Fruit fly (Drosophila melanogaster): ENCODE measurements around the gene pix.
A peak's percentile ranks its signal among the peaks of the same experiment; 100 is the strongest.

Gene pix

DNA sequence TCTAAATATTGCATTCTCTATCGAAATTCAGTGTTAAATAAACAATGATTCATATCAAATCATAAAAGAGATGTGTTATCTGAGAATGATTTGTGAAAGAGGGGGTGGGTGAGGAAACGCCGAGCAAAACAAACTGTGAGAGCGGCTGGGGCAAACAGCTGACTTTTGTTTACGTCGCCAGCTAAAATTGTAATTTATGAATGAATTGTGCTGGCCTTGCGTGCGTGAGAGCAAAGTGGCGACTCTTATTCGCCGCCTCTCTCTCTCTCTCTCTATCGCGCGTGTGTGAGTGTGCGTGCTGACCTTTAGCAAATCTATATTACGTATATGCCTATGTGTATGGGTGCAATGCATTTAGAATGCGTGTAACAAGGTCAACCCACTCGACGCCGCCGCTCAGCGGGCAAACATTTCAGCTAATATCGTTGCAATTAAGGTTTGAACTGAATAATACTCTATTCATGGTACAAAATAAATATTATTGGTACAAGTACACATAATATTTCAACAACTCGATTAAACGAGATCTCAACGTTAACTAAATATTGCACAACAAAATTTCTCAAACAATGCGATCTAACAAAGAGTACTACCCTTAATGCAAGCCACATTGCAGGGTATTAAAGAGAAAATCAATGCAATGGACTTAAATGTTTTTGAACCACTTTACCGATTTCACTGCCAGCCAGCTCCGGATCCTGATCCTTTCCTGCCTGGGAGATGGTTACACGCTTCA is 4.3 kb upstream of the pix start:
- TF ChIP-seq eg (GFP tag; IDR thresholded peaks at IDR 0.05), result peak; percentile 82
- TF ChIP-seq Eip78C (GFP tag), result peak; percentile 60
- TF ChIP-seq CG6792 (GFP tag; optimal IDR thresholded peaks at IDR 0.05), result peak; percentile 18
- TF ChIP-seq CG32006 (GFP tag; optimal IDR thresholded peaks at IDR 0.05), result peak; percentile 66
- peak; percentile 46 for TF ChIP-seq acj6 (GFP tag; optimal IDR thresholded peaks at IDR 0.05)
- no peak for TF ChIP-seq dsx (GFP tag; optimal IDR thresholded peaks at IDR 0.05; ENCODE audit: poor library complexity, severe bottlenecking)
- peak; percentile 61 for TF ChIP-seq OdsH (GFP tag; optimal IDR thresholded peaks at IDR 0.05)
- TF ChIP-seq Ets96B (tag; optimal IDR thresholded peaks at IDR 0.05), result no peak
- peak; percentile 27 for TF ChIP-seq topi (GFP tag; optimal IDR thresholded peaks at IDR 0.05)
- TF ChIP-seq Eip93F (GFP tag; optimal IDR thresholded peaks at IDR 0.05), result no peak
- peak in 1 of 2 experiments; percentile 85 for TF ChIP-seq ss (GFP tag; optimal IDR thresholded peaks at IDR 0.05)
- TF ChIP-seq CG6163 (GFP tag; IDR thresholded peaks at IDR 0.05), result peak; percentile 60; the same call in 2 of the 3 replicates
- peak; percentile 70 for TF ChIP-seq Hr39 (GFP tag; optimal IDR thresholded peaks at IDR 0.05)
- peak; percentile 35 for TF ChIP-seq cyc (GFP tag; optimal IDR thresholded peaks at IDR 0.05)
- TF ChIP-seq Gug (GFP tag; IDR thresholded peaks at IDR 0.05), result peak; percentile 54; the same call in 1 of the 2 replicates
- TF ChIP-seq CG8119 (GFP tag; IDR thresholded peaks at IDR 0.05), result peak; percentile 72; the same call in 2 of the 3 replicates
- TF ChIP-seq CG11294 (GFP tag; IDR thresholded peaks at IDR 0.05), result peak; percentile 80; the same call in 1 of the 2 replicates
- TF ChIP-seq CG11762 (GFP tag; optimal IDR thresholded peaks at IDR 0.05; ENCODE audit: insufficient read depth), result no peak
- TF ChIP-seq CG3919 (GFP tag; optimal IDR thresholded peaks at IDR 0.05), result no peak
- no peak for TF ChIP-seq Sox15 (GFP tag; optimal IDR thresholded peaks at IDR 0.05)
- peak; percentile 86 for TF ChIP-seq CG15336 (GFP tag; IDR thresholded peaks at IDR 0.05)
- TF ChIP-seq fkh (GFP tag; optimal IDR thresholded peaks at IDR 0.05), result peak; percentile 67
- TF ChIP-seq lz (GFP tag; optimal IDR thresholded peaks at IDR 0.05), result peak; percentile 28
- TF ChIP-seq svp (GFP tag), result peak; percentile 81
- no peak for TF ChIP-seq spab (GFP tag; optimal IDR thresholded peaks at IDR 0.05)
- TF ChIP-seq CG8632 (GFP tag; optimal IDR thresholded peaks at IDR 0.05), result peak; percentile 6
- TF ChIP-seq CG10631 (GFP tag; optimal IDR thresholded peaks at IDR 0.05), result peak; percentile 28
- TF ChIP-seq CG8319 (GFP tag; optimal IDR thresholded peaks at IDR 0.05), result no peak
- peak; percentile 58 for TF ChIP-seq esn (GFP tag; optimal IDR thresholded peaks at IDR 0.05)
- TF ChIP-seq CG34406 (GFP tag; optimal IDR thresholded peaks at IDR 0.05), result peak; percentile 29
- TF ChIP-seq CG31627 (GFP tag; optimal IDR thresholded peaks at IDR 0.05), result peak; percentile 62
- TF ChIP-seq achi (GFP tag; optimal IDR thresholded peaks at IDR 0.05), result peak; percentile 22
- TF ChIP-seq Sox14 (GFP tag; optimal IDR thresholded peaks at IDR 0.05), result peak; percentile 40
- TF ChIP-seq Hr4 (GFP tag; optimal IDR thresholded peaks at IDR 0.05), result peak; percentile 71
- no peak for TF ChIP-seq CG3032 (tag; optimal IDR thresholded peaks at IDR 0.05)
- peak; percentile 63 for TF ChIP-seq net (GFP tag; optimal IDR thresholded peaks at IDR 0.05)

DNA sequence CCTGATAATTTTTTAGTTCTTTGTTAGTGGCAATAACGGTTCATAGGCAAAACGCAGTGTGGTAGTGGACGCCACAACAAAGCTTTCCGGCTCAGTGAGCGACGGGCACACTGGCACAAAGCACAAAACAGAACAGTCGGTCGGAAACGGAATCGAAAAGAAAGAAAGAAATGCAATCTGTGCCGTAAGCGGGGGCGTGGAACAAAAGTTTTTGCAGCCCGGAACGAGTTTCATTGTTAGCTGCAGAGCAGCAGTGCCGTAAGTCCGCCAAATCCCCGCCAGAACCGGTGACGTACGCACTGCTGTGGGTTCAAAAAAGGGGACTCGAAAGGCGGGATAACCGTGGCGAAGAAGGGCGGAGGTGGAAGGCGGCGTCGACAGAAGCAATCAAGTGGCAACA is 6.1 kb downstream of the pix start, which contains the start of gene CG5026:
Gene CG5026 (plus strand): TSS at position 92 of the 400 bp plus-strand sequence.
- TF ChIP-seq dac (GFP tag; optimal IDR thresholded peaks at IDR 0.05) (no peak), spab (GFP tag; optimal IDR thresholded peaks at IDR 0.05) (no peak), CG11294 (GFP tag; IDR thresholded peaks at IDR 0.05) (no peak), topi (GFP tag; optimal IDR thresholded peaks at IDR 0.05) (no peak), CG15336 (GFP tag; IDR thresholded peaks at IDR 0.05) (no peak), cyc (GFP tag; optimal IDR thresholded peaks at IDR 0.05) (no peak), esn (GFP tag; optimal IDR thresholded peaks at IDR 0.05) (peak; percentile 44), Hr39 (GFP tag; optimal IDR thresholded peaks at IDR 0.05) (no peak), Sox14 (GFP tag; optimal IDR thresholded peaks at IDR 0.05) (peak; percentile 97), CG6854 (GFP tag; optimal IDR thresholded peaks at IDR 0.05) (peak; percentile 53), vri (GFP tag; optimal IDR thresholded peaks at IDR 0.05) (no peak), CG6276 (GFP tag; optimal IDR thresholded peaks at IDR 0.05) (no peak), fkh (GFP tag; optimal IDR thresholded peaks at IDR 0.05) (no peak)
